Worm (Caenorhabditis elegans): Measurements from ENCODE around the gene R166.3.

DNA sequence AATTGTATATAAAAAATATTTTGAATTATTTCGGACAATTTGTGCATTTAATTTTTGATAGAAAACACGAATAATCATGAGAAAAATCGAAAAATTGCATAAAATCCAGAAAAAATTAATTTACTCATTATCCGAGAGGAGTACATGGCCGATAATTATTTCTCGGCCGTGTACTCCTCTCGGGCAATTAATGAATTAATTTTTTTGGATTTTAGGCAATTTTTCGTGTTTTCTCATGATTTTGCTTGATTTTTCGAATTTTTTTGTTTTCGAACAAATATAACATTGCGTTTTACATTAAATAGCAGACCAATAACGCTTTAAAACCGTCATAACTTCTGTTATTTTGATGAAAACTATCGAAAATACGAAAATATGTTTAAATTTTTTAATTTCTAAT is 1.1 kb downstream of the R166.3 start:
- TF ChIP-seq ztf-23 (GFP tag; IDR thresholded peaks at IDR 0.05) (no peak), klf-2 (GFP tag; conservative IDR thresholded peaks at IDR 0.05) (no peak), med-1 (GFP tag; optimal IDR thresholded peaks at IDR 0.05; ENCODE audit: insufficient read depth) (no peak), cog-1 (tag; optimal IDR thresholded peaks at IDR 0.05) (peak; percentile 38), T22C8.4 (GFP tag; IDR thresholded peaks at IDR 0.05) (no peak), ref-1 (GFP tag; conservative IDR thresholded peaks at IDR 0.05) (no peak), flt-1 (GFP tag; IDR thresholded peaks at IDR 0.05) (no peak), ztf-29 (GFP tag; IDR thresholded peaks at IDR 0.05) (no peak)
